Fruit fly (Drosophila melanogaster) whole organism, embryonic: ENCODE measurements around the gene CG44271.

ENCODE experiments used
- Aef1 ChIP-seq: fragments of 200-800 bp; sonication (Bioruptor generic); IDR thresholded peaks from 3 replicates; pipeline ENCODE4 v1.3.6; 2022; ENCODE audit warnings: missing biosample characterization, missing genetic modification characterization
- Asciz ChIP-seq: fragments of 200-800 bp; sonication (Bioruptor generic); optimal IDR thresholded peaks from 2 replicates; lab custom pipeline; 2017; ENCODE audit warnings: missing biosample characterization, mild to moderate bottlenecking, missing genetic modification characterization, missing genetic modification reagents
- Atf3 ChIP-seq: fragments of 200-800 bp; sonication (Bioruptor generic); optimal IDR thresholded peaks from 3 replicates; lab custom pipeline; 2016; ENCODE audit warnings: missing biosample characterization, missing genetic modification characterization
- BEAF-32 ChIP-seq: fragments of 200-800 bp; sonication (Bioruptor generic); optimal IDR thresholded peaks from 3 replicates; lab custom pipeline; 2017; ENCODE audit warnings: missing biosample characterization, missing genetic modification characterization, mild to moderate bottlenecking, moderate library complexity, missing genetic modification reagents
- CG10366 ChIP-seq: fragments of 200-800 bp; sonication (Bioruptor generic); IDR thresholded peaks from 2 replicates; pipeline ENCODE4 v1.3.6; 2022; ENCODE audit warnings: missing biosample characterization, missing genetic modification characterization
- CG10462 ChIP-seq: fragments of 200-800 bp; sonication (Bioruptor generic); optimal IDR thresholded peaks from 2 replicates; lab custom pipeline; 2016; ENCODE audit warnings: missing biosample characterization, missing genetic modification characterization
- CG1233 ChIP-seq: fragments of 200-800 bp; sonication (Bioruptor generic); optimal IDR thresholded peaks from 4 replicates; lab custom pipeline; 2018; ENCODE audit warnings: missing biosample characterization, mild to moderate bottlenecking, missing genetic modification characterization
- CG13123 ChIP-seq: fragments of 200-800 bp; sonication (Bioruptor generic); optimal IDR thresholded peaks from 2 replicates; lab custom pipeline; 2016; ENCODE audit warnings: missing biosample characterization, missing genetic modification characterization
- CG14014 ChIP-seq: fragments of 200-800 bp; sonication (Bioruptor generic); IDR thresholded peaks from 2 replicates; pipeline ENCODE4 v1.3.6; 2022; ENCODE audit warnings: missing biosample characterization, missing genetic modification characterization
- CG15479 ChIP-seq: fragments of 200-800 bp; sonication (Bioruptor generic); optimal IDR thresholded peaks from 3 replicates; lab custom pipeline; 2019; ENCODE audit warnings: missing biosample characterization, mild to moderate bottlenecking, missing genetic modification characterization, moderate library complexity
- CG1647 ChIP-seq: fragments of 200-800 bp; sonication (Bioruptor generic); optimal IDR thresholded peaks from 3 replicates; lab custom pipeline; 2016; ENCODE audit warnings: missing biosample characterization, missing genetic modification characterization
- CG16863 ChIP-seq: fragments of 200-800 bp; sonication (Bioruptor generic); optimal IDR thresholded peaks from 3 replicates; lab custom pipeline; 2016; ENCODE audit warnings: missing biosample characterization, missing genetic modification characterization
- CG18599 ChIP-seq: fragments of 200-800 bp; sonication (Bioruptor generic); optimal IDR thresholded peaks from 3 replicates; lab custom pipeline; 2017; ENCODE audit warnings: missing biosample characterization, missing genetic modification characterization, mild to moderate bottlenecking, moderate library complexity, missing genetic modification reagents
- CG3281 ChIP-seq: fragments of 200-800 bp; sonication (Bioruptor generic); optimal IDR thresholded peaks from 3 replicates; lab custom pipeline; 2017; ENCODE audit warnings: missing biosample characterization, mild to moderate bottlenecking, missing genetic modification characterization
- CG4282 ChIP-seq: fragments of 200-800 bp; sonication (Bioruptor generic); optimal IDR thresholded peaks from 2 replicates; lab custom pipeline; 2016; ENCODE audit warnings: missing biosample characterization, missing genetic modification characterization
- CG5953 ChIP-seq: fragments of 200-800 bp; sonication (Bioruptor generic); IDR thresholded peaks from 2 replicates; pipeline ENCODE4 v1.3.6; 2022; ENCODE audit warnings: missing biosample characterization, missing genetic modification characterization
- CG6654 ChIP-seq: fragments of 200-800 bp; sonication (Bioruptor generic); optimal IDR thresholded peaks from 2 replicates; lab custom pipeline; 2017; ENCODE audit warnings: missing biosample characterization, mild to moderate bottlenecking, missing genetic modification characterization
- CG8089 ChIP-seq: fragments of 200-800 bp; sonication (Bioruptor generic); optimal IDR thresholded peaks from 3 replicates; lab custom pipeline; 2016; ENCODE audit warnings: missing biosample characterization, missing genetic modification characterization
- CG8388 ChIP-seq: fragments of 200-800 bp; sonication (Bioruptor generic); optimal IDR thresholded peaks from 2 replicates; lab custom pipeline; 2019; ENCODE audit warnings: missing biosample characterization, mild to moderate bottlenecking, missing genetic modification characterization, moderate library complexity
- CG9215 ChIP-seq: fragments of 200-800 bp; sonication (Bioruptor generic); IDR thresholded peaks from 2 replicates; pipeline ENCODE4 v1.3.6; 2022; ENCODE audit warnings: missing biosample characterization, missing genetic modification characterization
- Ets65A ChIP-seq: fragments of 200-800 bp; sonication (Bioruptor generic); peaks from one replicate; lab custom pipeline; 2016; ENCODE audit warnings: missing biosample characterization, missing genetic modification characterization
- Fer2 ChIP-seq: fragments of 200-800 bp; sonication (Bioruptor generic); optimal IDR thresholded peaks from 2 replicates; lab custom pipeline; 2018; ENCODE audit warnings: missing biosample characterization, mild to moderate bottlenecking, missing genetic modification characterization, moderate library complexity
- Gug ChIP-seq: fragments of 200-800 bp; sonication (Bioruptor generic); IDR thresholded peaks from 4 replicates; pipeline ENCODE4 v1.3.6; 2022; ENCODE audit warnings: missing biosample characterization, missing genetic modification characterization
- H15 ChIP-seq: fragments of 200-800 bp; sonication (Bioruptor generic); IDR thresholded peaks from 3 replicates; pipeline ENCODE4 v1.3.6; 2022; ENCODE audit warnings: missing biosample characterization, missing genetic modification characterization
- HLH4C ChIP-seq: fragments of 200-800 bp; sonication (Bioruptor generic); IDR thresholded peaks from 3 replicates; pipeline ENCODE4 v1.3.6; 2022; ENCODE audit warnings: missing biosample characterization, missing genetic modification characterization; ENCODE audit not compliant: partially characterized antibody
- Myb ChIP-seq: fragments of 200-800 bp; sonication (Bioruptor generic); optimal IDR thresholded peaks from 2 replicates; lab custom pipeline; 2016; ENCODE audit warnings: missing biosample characterization, missing genetic modification characterization
- NC2α ChIP-seq: fragments of 200-800 bp; sonication (Bioruptor generic); optimal IDR thresholded peaks from 2 replicates; lab custom pipeline; 2016; ENCODE audit warnings: missing biosample characterization, missing genetic modification characterization
- NC2β ChIP-seq: fragments of 200-800 bp; sonication (Bioruptor generic); optimal IDR thresholded peaks from 2 replicates; lab custom pipeline; 2016; ENCODE audit warnings: missing biosample characterization, missing genetic modification characterization
- NFAT ChIP-seq: fragments of 200-800 bp; sonication (Bioruptor generic); IDR thresholded peaks from 2 replicates; pipeline ENCODE4 v1.3.6; 2022; ENCODE audit warnings: missing biosample characterization, missing genetic modification characterization
- Nf-YC ChIP-seq: fragments of 200-800 bp; optimal IDR thresholded peaks from 3 replicates; lab custom pipeline; 2019; ENCODE audit warnings: missing biosample characterization, mild to moderate bottlenecking, missing genetic modification characterization, moderate library complexity
- NfI ChIP-seq: fragments of 200-800 bp; sonication (Bioruptor generic); optimal IDR thresholded peaks from 3 replicates; lab custom pipeline; 2018; ENCODE audit warnings: missing biosample characterization, mild to moderate bottlenecking, missing genetic modification characterization, moderate library complexity
- Scr ChIP-seq: fragments of 200-800 bp; sonication (Bioruptor generic); IDR thresholded peaks from 2 replicates; pipeline ENCODE4 v1.3.6; 2022; ENCODE audit warnings: missing biosample characterization, missing genetic modification characterization; ENCODE audit not compliant: partially characterized antibody
- ap ChIP-seq: fragments of 200-800 bp; sonication (Bioruptor generic); IDR thresholded peaks from 2 replicates; pipeline ENCODE4 v1.3.6; 2022; ENCODE audit warnings: missing biosample characterization, missing genetic modification characterization
- cg ChIP-seq: fragments of 200-800 bp; sonication (Bioruptor generic); optimal IDR thresholded peaks from 3 replicates; lab custom pipeline; 2019; ENCODE audit warnings: missing biosample characterization, mild to moderate bottlenecking, missing genetic modification characterization, moderate library complexity
- dmrt99B ChIP-seq: fragments of 200-800 bp; sonication (Bioruptor generic); optimal IDR thresholded peaks from 2 replicates; lab custom pipeline; 2018; ENCODE audit warnings: missing biosample characterization, mild to moderate bottlenecking, missing genetic modification characterization, moderate library complexity
- emc ChIP-seq: fragments of 200-800 bp; sonication (Bioruptor generic); optimal IDR thresholded peaks from 2 replicates; lab custom pipeline; 2016; ENCODE audit warnings: missing biosample characterization, missing genetic modification characterization
- ftz-f1 ChIP-seq: fragments of 200-800 bp; sonication (Bioruptor generic); optimal IDR thresholded peaks from 2 replicates; lab custom pipeline; 2016; ENCODE audit warnings: missing biosample characterization, missing genetic modification characterization
- fu2 ChIP-seq: fragments of 200-800 bp; sonication (Bioruptor generic); optimal IDR thresholded peaks from 2 replicates; lab custom pipeline; 2016; ENCODE audit warnings: missing biosample characterization, missing genetic modification characterization
- ken ChIP-seq: fragments of 200-800 bp; sonication (Bioruptor generic); IDR thresholded peaks from 3 replicates; pipeline ENCODE4 v1.3.6; 2022; ENCODE audit warnings: missing biosample characterization, missing genetic modification characterization
- klu ChIP-seq: fragments of 200-800 bp; sonication (Bioruptor generic); IDR thresholded peaks from 2 replicates; pipeline ENCODE4 v1.3.6; 2022; ENCODE audit warnings: missing biosample characterization, missing genetic modification characterization
- nerfin-1 ChIP-seq: fragments of 200-800 bp; sonication (Bioruptor generic); optimal IDR thresholded peaks from 3 replicates; lab custom pipeline; 2019; ENCODE audit warnings: missing biosample characterization, mild to moderate bottlenecking, missing genetic modification characterization, moderate library complexity
- nom ChIP-seq: fragments of 200-800 bp; sonication (Bioruptor generic); optimal IDR thresholded peaks from 2 replicates; lab custom pipeline; 2017; ENCODE audit warnings: missing biosample characterization, missing genetic modification characterization, mild to moderate bottlenecking, moderate library complexity, missing genetic modification reagents
- oc ChIP-seq: fragments of 200-800 bp; sonication (Bioruptor generic); optimal IDR thresholded peaks from 2 replicates; lab custom pipeline; 2018; ENCODE audit warnings: missing biosample characterization, mild to moderate bottlenecking, missing genetic modification characterization, moderate library complexity
- prd ChIP-seq, 3 experiments: fragments of >200 bp in 2 of 3; fragments of 200-800 bp in 1 of 3; sonication (Bioruptor generic) in 1 of 3; optimal IDR thresholded peaks in 2 of 3; IDR thresholded peaks in 1 of 3; 2 replicates in 2 of 3; 3 replicates in 1 of 3; pipeline versions ENCODE4 v1.3.6 to Lab custom; 2017 to 2022; ENCODE audit warnings: missing biosample characterization in 1 of 3, missing genetic modification characterization in 1 of 3
- rib ChIP-seq: fragments of 200-800 bp; sonication (Bioruptor generic); IDR thresholded peaks from 2 replicates; pipeline ENCODE4 v1.3.6; 2022; ENCODE audit warnings: missing biosample characterization, missing genetic modification characterization
- row ChIP-seq: fragments of 200-800 bp; sonication (Bioruptor generic); IDR thresholded peaks from 3 replicates; pipeline ENCODE4 v1.3.6; 2022; ENCODE audit warnings: missing biosample characterization, missing genetic modification characterization
- stc ChIP-seq: fragments of 200-800 bp; sonication (Bioruptor generic); IDR thresholded peaks from 2 replicates; pipeline ENCODE4 v1.3.6; 2022; ENCODE audit warnings: missing biosample characterization, missing genetic modification characterization
- stwl ChIP-seq: fragments of 200-800 bp; sonication (Bioruptor generic); optimal IDR thresholded peaks from 3 replicates; lab custom pipeline; 2018; ENCODE audit warnings: missing biosample characterization, mild to moderate bottlenecking, missing genetic modification characterization, moderate library complexity
- zfh2 ChIP-seq: fragments of 200-800 bp; sonication (Bioruptor generic); optimal IDR thresholded peaks from 2 replicates; lab custom pipeline; 2016; ENCODE audit warnings: missing biosample characterization, missing genetic modification characterization

Gene CG44271

DNA sequence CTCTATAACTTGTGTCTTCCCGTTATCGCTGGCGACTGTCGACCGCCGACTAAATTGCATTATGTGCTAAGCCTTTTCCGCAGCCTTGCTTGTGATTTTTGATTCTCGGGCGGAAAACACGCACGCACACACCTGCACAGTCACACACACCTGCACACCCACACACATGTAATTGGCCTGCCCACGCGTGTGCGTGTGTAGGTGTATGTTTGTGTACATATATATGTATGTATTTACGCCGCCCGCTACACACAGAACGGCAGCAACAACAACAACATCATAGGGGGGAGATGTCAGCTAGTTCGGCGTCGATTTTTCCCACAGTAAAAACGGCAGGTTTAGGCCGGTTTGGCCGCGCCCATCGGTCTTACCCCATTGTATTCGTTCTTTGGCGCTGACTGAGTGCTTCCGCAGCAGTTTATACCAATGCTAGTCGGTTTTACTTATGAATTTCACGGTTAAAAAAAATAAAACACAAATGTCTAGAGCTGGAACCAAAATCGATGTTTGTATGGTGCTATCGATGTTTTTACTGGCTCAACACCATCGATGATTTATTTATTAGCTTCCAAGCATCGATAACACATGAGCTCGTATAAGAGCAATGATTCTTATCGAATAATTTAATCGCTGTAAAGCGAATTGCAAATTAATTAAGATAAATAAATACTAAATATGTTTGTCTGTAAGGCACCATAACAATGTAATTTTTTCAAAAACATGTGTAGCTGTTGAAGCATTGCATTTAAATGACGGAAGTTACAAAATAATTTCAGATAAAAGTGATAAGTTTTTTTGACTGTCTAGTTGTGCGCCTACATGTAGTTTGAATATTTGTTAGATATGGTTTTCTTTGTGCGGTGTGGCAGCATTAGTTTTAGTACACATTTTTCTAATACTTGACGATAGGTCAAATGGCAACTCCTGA lies 24.6 kb downstream of the CG44271 start, which contains the start of gene homer (continued):
- TF ChIP-seq oc (tag; lab: Kevin White, UChicago) (no peak), nom (GFP tag; lab: Kevin White, UChicago) (peak; percentile 36), CG16863 (no peak), CG9215 (GFP tag; lab: Robert Waterston, UW) (0 out of 2 replicates have a peak, but pooled peaks have one; percentile 26), nerfin-1 (tag; lab: Kevin White, UChicago) (peak; percentile 5), CG8089 (GFP tag; lab: Kevin White, UChicago) (no peak), rib (no peak), NC2β (GFP tag; lab: Kevin White, UChicago) (no peak), CG3281 (GFP tag; lab: Kevin White, UChicago) (no peak), Scr (peak; percentile 93), CG1647 (no peak), CG8388 (GFP tag; lab: Kevin White, UChicago) (no peak), HLH4C (peak; percentile 97), CG10366 (no peak), Atf3 (GFP tag; lab: Kevin White, UChicago) (no peak), prd (optimal IDR thresholded peaks at IDR 0.05; lab: Kevin White, UChicago) (no peak), prd (GFP tag; IDR thresholded peaks at IDR 0.05; lab: Robert Waterston, UW) (no peak; the same call in 2 of the 3 replicates), zfh2 (no peak), CG15479 (GFP tag; lab: Kevin White, UChicago) (no peak), ap (no peak), Ets65A (peak; percentile 86), NfI (GFP tag; lab: Kevin White, UChicago) (no peak), stwl (tag; lab: Kevin White, UChicago) (peak; percentile 67), klu (GFP tag; lab: Robert Waterston, UW) (no peak), CG1233 (GFP tag; lab: Kevin White, UChicago) (no peak), CG10462 (GFP tag; lab: Kevin White, UChicago) (no peak), fu2 (GFP tag; lab: Kevin White, UChicago) (no peak), CG4282 (GFP tag; lab: Kevin White, UChicago) (no peak), cg (GFP tag; lab: Kevin White, UChicago) (peak; percentile 100), dmrt99B (no peak), CG5953 (GFP tag; lab: Robert Waterston, UW) (no peak), CG6654 (GFP tag; lab: Kevin White, UChicago) (no peak), NFAT (GFP tag; lab: Robert Waterston, UW) (no peak), Aef1 (no peak), CG14014 (GFP tag; lab: Robert Waterston, UW) (no peak), stc (GFP tag; lab: Robert Waterston, UW) (no peak; the same call in 1 of the 2 replicates), Asciz (GFP tag; lab: Kevin White, UChicago) (no peak), ftz-f1 (GFP tag; lab: Kevin White, UChicago) (peak; percentile 10), ken (no peak), CG13123 (no peak), CG18599 (GFP tag; lab: Kevin White, UChicago) (no peak), Gug (GFP tag; lab: Robert Waterston, UW) (no peak), BEAF-32 (GFP tag; lab: Kevin White, UChicago) (peak; percentile 94), Fer2 (no peak), Myb (GFP tag; lab: Kevin White, UChicago) (no peak), NC2α (GFP tag; lab: Kevin White, UChicago) (no peak), emc (GFP tag; lab: Kevin White, UChicago) (no peak), Nf-YC (peak; percentile 57), H15 (no peak), row (GFP tag; lab: Robert Waterston, UW) (peak; percentile 47; the same call in 2 of the 3 replicates)
